Fruit fly (Drosophila melanogaster) whole organism, embryonic: ENCODE results near the gene CG17118.

Experiments
- Bteb2 ChIP-seq: fragments of 200-800 bp; sonication (Bioruptor generic); optimal IDR thresholded peaks from 2 replicates; lab custom pipeline; 2016; ENCODE audit warnings: missing biosample characterization, missing genetic modification characterization
- CG10654 ChIP-seq: fragments of 200-800 bp; sonication (Bioruptor generic); optimal IDR thresholded peaks from 2 replicates; lab custom pipeline; 2016; ENCODE audit warnings: missing biosample characterization, missing genetic modification characterization
- CG11085 ChIP-seq: fragments of 200-800 bp; sonication (Bioruptor generic); IDR thresholded peaks from 2 replicates; pipeline ENCODE4 v1.3.6; 2022; ENCODE audit warnings: missing biosample characterization, missing genetic modification characterization
- CG11398 ChIP-seq: fragments of 200-800 bp; sonication (Bioruptor generic); optimal IDR thresholded peaks from 2 replicates; lab custom pipeline; 2016; ENCODE audit warnings: missing biosample characterization, missing genetic modification characterization
- CG11504 ChIP-seq: fragments of 200-800 bp; sonication (Bioruptor generic); optimal IDR thresholded peaks from 3 replicates; lab custom pipeline; 2019; ENCODE audit warnings: missing biosample characterization, mild to moderate bottlenecking, missing genetic modification characterization, moderate library complexity
- CG12391 ChIP-seq: fragments of 200-800 bp; sonication (Bioruptor generic); optimal IDR thresholded peaks from 3 replicates; lab custom pipeline; 2018; ENCODE audit warnings: missing biosample characterization, mild to moderate bottlenecking, missing genetic modification characterization, moderate library complexity
- CG13287 ChIP-seq: fragments of 200-800 bp; sonication (Bioruptor generic); IDR thresholded peaks from 2 replicates; pipeline ENCODE4 v1.3.6; 2022; ENCODE audit warnings: missing biosample characterization, missing genetic modification characterization; ENCODE audit not compliant: partially characterized antibody
- CG13424 ChIP-seq: fragments of 200-800 bp; sonication (Bioruptor generic); optimal IDR thresholded peaks from 2 replicates; lab custom pipeline; 2019; ENCODE audit warnings: missing biosample characterization, mild to moderate bottlenecking, missing genetic modification characterization, moderate library complexity
- CG16779 ChIP-seq: fragments of 200-800 bp; sonication (Bioruptor generic); IDR thresholded peaks from 2 replicates; pipeline ENCODE4 v1.3.6; 2022; ENCODE audit warnings: missing biosample characterization, missing genetic modification characterization
- CG17186 ChIP-seq: fragments of 200-800 bp; sonication (Bioruptor generic); optimal IDR thresholded peaks from 3 replicates; lab custom pipeline; 2017; ENCODE audit warnings: missing biosample characterization, missing genetic modification reagents, missing genetic modification characterization
- CG17802 ChIP-seq: fragments of 200-800 bp; sonication (Bioruptor generic); optimal IDR thresholded peaks from 2 replicates; lab custom pipeline; 2018; ENCODE audit warnings: missing biosample characterization, mild to moderate bottlenecking, missing genetic modification characterization, moderate library complexity
- CG2116 ChIP-seq: fragments of 200-800 bp; sonication (Bioruptor generic); optimal IDR thresholded peaks from 3 replicates; lab custom pipeline; 2018; ENCODE audit warnings: missing biosample characterization, mild to moderate bottlenecking, missing genetic modification characterization
- CG30431 ChIP-seq: fragments of 200-800 bp; sonication (Bioruptor generic); optimal IDR thresholded peaks from 2 replicates; lab custom pipeline; 2017; ENCODE audit warnings: missing biosample characterization, missing genetic modification characterization
- CG3065 ChIP-seq: fragments of 200-800 bp; sonication (Bioruptor generic); optimal IDR thresholded peaks from 2 replicates; lab custom pipeline; 2016; ENCODE audit warnings: missing biosample characterization, missing genetic modification characterization
- CG32772 ChIP-seq: fragments of 200-800 bp; sonication (Bioruptor generic); IDR thresholded peaks from 2 replicates; pipeline ENCODE4 v1.3.6; 2022; ENCODE audit warnings: missing biosample characterization, missing genetic modification characterization
- CG4328 ChIP-seq: fragments of 200-800 bp; sonication (Bioruptor generic); optimal IDR thresholded peaks from 3 replicates; lab custom pipeline; 2017; ENCODE audit warnings: missing biosample characterization, missing genetic modification reagents, missing genetic modification characterization
- CG5953 ChIP-seq: fragments of 200-800 bp; sonication (Bioruptor generic); IDR thresholded peaks from 2 replicates; pipeline ENCODE4 v1.3.6; 2022; ENCODE audit warnings: missing biosample characterization, missing genetic modification characterization
- CG6254 ChIP-seq: fragments of 200-800 bp; sonication (Bioruptor generic); optimal IDR thresholded peaks from 3 replicates; lab custom pipeline; 2017; ENCODE audit warnings: mild to moderate bottlenecking, missing biosample characterization, missing genetic modification reagents, missing genetic modification characterization
- CG6689 ChIP-seq: fragments of 200-800 bp; sonication (Bioruptor generic); IDR thresholded peaks from 2 replicates; pipeline ENCODE4 v1.3.6; 2022; ENCODE audit warnings: missing biosample characterization, missing genetic modification characterization
- CG8290 ChIP-seq, 3 experiments: fragments of 200-800 bp; sonication (Bioruptor generic); optimal IDR thresholded peaks; 2 replicates each; lab custom pipeline; 2016 to 2019; ENCODE audit warnings: missing biosample characterization in 3 of 3, missing genetic modification characterization in 3 of 3, mild to moderate bottlenecking in 2 of 3, moderate library complexity in 1 of 3
- Dek ChIP-seq: fragments of 200-800 bp; sonication (Bioruptor generic); optimal IDR thresholded peaks from 3 replicates; lab custom pipeline; 2019; ENCODE audit warnings: missing biosample characterization, mild to moderate bottlenecking, missing genetic modification characterization, moderate library complexity
- E2f2 ChIP-seq: fragments of 200-800 bp; sonication (Bioruptor generic); IDR thresholded peaks from 2 replicates; pipeline ENCODE4 v1.3.6; 2022; ENCODE audit warnings: missing biosample characterization, missing genetic modification characterization
- GATAe ChIP-seq: fragments of 200-800 bp; sonication (Bioruptor generic); conservative IDR thresholded peaks from 2 replicates; pipeline ENCODE4 v1.3.6; 2022; ENCODE audit warnings: missing biosample characterization, missing genetic modification characterization
- Hr39 ChIP-seq: fragments of >200 bp; optimal IDR thresholded peaks from 2 replicates; lab custom pipeline; 2017
- Jarid2 ChIP-seq: fragments of 200-800 bp; sonication (Bioruptor generic); optimal IDR thresholded peaks from 3 replicates; lab custom pipeline; 2017; ENCODE audit warnings: mild to moderate bottlenecking, missing biosample characterization, missing genetic modification reagents, missing genetic modification characterization
- Kr ChIP-seq: fragments of 200-800 bp; sonication (Bioruptor generic); optimal IDR thresholded peaks from 2 replicates; lab custom pipeline; 2017; ENCODE audit warnings: missing biosample characterization, mild to moderate bottlenecking, missing genetic modification characterization
- Lpt ChIP-seq: fragments of >200 bp; optimal IDR thresholded peaks from 2 replicates; lab custom pipeline; 2018; ENCODE audit warnings: missing biosample characterization, missing genetic modification characterization
- MTF-1 ChIP-seq: fragments of 200-800 bp; sonication (Bioruptor generic); optimal IDR thresholded peaks from 2 replicates; lab custom pipeline; 2018; ENCODE audit warnings: missing biosample characterization, mild to moderate bottlenecking, missing genetic modification characterization, borderline replicate concordance
- Rx ChIP-seq: fragments of 200-800 bp; sonication (Bioruptor generic); IDR thresholded peaks from 2 replicates; pipeline ENCODE4 v1.3.6; 2022; ENCODE audit warnings: missing biosample characterization, missing genetic modification characterization
- Sin3A ChIP-seq: fragments of >200 bp; optimal IDR thresholded peaks from 2 replicates; lab custom pipeline; 2018
- Sry-δ ChIP-seq: fragments of 200-800 bp; sonication (Bioruptor generic); optimal IDR thresholded peaks from 2 replicates; lab custom pipeline; 2016; ENCODE audit warnings: missing biosample characterization, missing genetic modification characterization
- TFAM ChIP-seq: fragments of 200-800 bp; sonication (Bioruptor generic); optimal IDR thresholded peaks from 2 replicates; lab custom pipeline; 2017; ENCODE audit warnings: missing biosample characterization, missing genetic modification characterization, inconsistent platforms
- Tbp ChIP-seq: fragments of >200 bp; optimal IDR thresholded peaks from 2 replicates; lab custom pipeline; 2018; ENCODE audit warnings: missing biosample characterization, missing genetic modification characterization
- Xrp1 ChIP-seq: fragments of 200-800 bp; sonication (Bioruptor generic); IDR thresholded peaks from 2 replicates; pipeline ENCODE4 v1.3.6; 2022; ENCODE audit warnings: missing biosample characterization, missing genetic modification characterization
- ac ChIP-seq: fragments of 200-800 bp; sonication (Bioruptor generic); optimal IDR thresholded peaks from 3 replicates; lab custom pipeline; 2017; ENCODE audit warnings: missing biosample characterization, mild to moderate bottlenecking, missing genetic modification characterization
- ci ChIP-seq: fragments of 200-800 bp; sonication (Bioruptor generic); IDR thresholded peaks from 3 replicates; pipeline ENCODE4 v1.3.6; 2022; ENCODE audit warnings: missing biosample characterization, missing genetic modification characterization
- corto ChIP-seq: fragments of 200-800 bp; sonication (Bioruptor generic); optimal IDR thresholded peaks from 2 replicates; lab custom pipeline; 2016; ENCODE audit warnings: missing biosample characterization, mild to moderate bottlenecking, missing genetic modification characterization, moderate library complexity
- dimm ChIP-seq: fragments of 200-800 bp; sonication (Bioruptor generic); IDR thresholded peaks from 2 replicates; pipeline ENCODE4 v1.3.6; 2022; ENCODE audit warnings: missing biosample characterization, missing genetic modification characterization
- dmrt11E ChIP-seq: fragments of 200-800 bp; sonication (Bioruptor generic); optimal IDR thresholded peaks from 3 replicates; lab custom pipeline; 2018; ENCODE audit warnings: missing biosample characterization, mild to moderate bottlenecking, missing genetic modification characterization, moderate library complexity
- dysf ChIP-seq: fragments of 200-800 bp; sonication (Bioruptor generic); IDR thresholded peaks from 3 replicates; pipeline ENCODE4 v1.3.6; 2022; ENCODE audit warnings: missing biosample characterization, missing genetic modification characterization
- fd64A ChIP-seq: fragments of 200-800 bp; sonication (Bioruptor generic); optimal IDR thresholded peaks from 3 replicates; lab custom pipeline; 2018; ENCODE audit warnings: missing biosample characterization, mild to moderate bottlenecking, missing genetic modification characterization
- fd96Cb ChIP-seq: fragments of 200-800 bp; sonication (Bioruptor generic); optimal IDR thresholded peaks from 2 replicates; lab custom pipeline; 2018; ENCODE audit warnings: missing biosample characterization, mild to moderate bottlenecking, missing genetic modification characterization, moderate library complexity
- fru ChIP-seq: fragments of >200 bp; optimal IDR thresholded peaks from 2 replicates; lab custom pipeline; 2017
- ftz-f1 ChIP-seq: fragments of 200-800 bp; sonication (Bioruptor generic); optimal IDR thresholded peaks from 2 replicates; lab custom pipeline; 2016; ENCODE audit warnings: missing biosample characterization, missing genetic modification characterization
- onecut ChIP-seq: fragments of 200-800 bp; sonication (Bioruptor generic); IDR thresholded peaks from 2 replicates; pipeline ENCODE4 v1.3.6; 2022; ENCODE audit warnings: missing biosample characterization, missing genetic modification characterization
- p53 ChIP-seq: fragments of 200-800 bp; sonication (Bioruptor generic); optimal IDR thresholded peaks from 2 replicates; lab custom pipeline; 2016; ENCODE audit warnings: missing biosample characterization, missing genetic modification characterization
- ro ChIP-seq: fragments of 200-800 bp; sonication (Bioruptor generic); IDR thresholded peaks from 2 replicates; pipeline ENCODE4 v1.3.6; 2022; ENCODE audit warnings: missing biosample characterization, missing genetic modification characterization
- sc ChIP-seq, 3 experiments: fragments of >200 bp in 2 of 3; fragments of 200-800 bp in 1 of 3; sonication (Bioruptor generic) in 1 of 3; optimal IDR thresholded peaks; 2 replicates in 2 of 3; 3 replicates in 1 of 3; lab custom pipeline; 2017; ENCODE audit warnings: mild to moderate bottlenecking in 1 of 3, missing biosample characterization in 1 of 3, missing genetic modification characterization in 1 of 3, missing genetic modification reagents in 1 of 3
- sqz ChIP-seq: fragments of 200-800 bp; sonication (Bioruptor generic); optimal IDR thresholded peaks from 3 replicates; lab custom pipeline; 2018; ENCODE audit warnings: missing biosample characterization, mild to moderate bottlenecking, missing genetic modification characterization
- trh ChIP-seq: fragments of 200-800 bp; sonication (Bioruptor generic); optimal IDR thresholded peaks from 2 replicates; lab custom pipeline; 2016; ENCODE audit warnings: missing biosample characterization, missing genetic modification characterization

CG17118 gene

DNA sequence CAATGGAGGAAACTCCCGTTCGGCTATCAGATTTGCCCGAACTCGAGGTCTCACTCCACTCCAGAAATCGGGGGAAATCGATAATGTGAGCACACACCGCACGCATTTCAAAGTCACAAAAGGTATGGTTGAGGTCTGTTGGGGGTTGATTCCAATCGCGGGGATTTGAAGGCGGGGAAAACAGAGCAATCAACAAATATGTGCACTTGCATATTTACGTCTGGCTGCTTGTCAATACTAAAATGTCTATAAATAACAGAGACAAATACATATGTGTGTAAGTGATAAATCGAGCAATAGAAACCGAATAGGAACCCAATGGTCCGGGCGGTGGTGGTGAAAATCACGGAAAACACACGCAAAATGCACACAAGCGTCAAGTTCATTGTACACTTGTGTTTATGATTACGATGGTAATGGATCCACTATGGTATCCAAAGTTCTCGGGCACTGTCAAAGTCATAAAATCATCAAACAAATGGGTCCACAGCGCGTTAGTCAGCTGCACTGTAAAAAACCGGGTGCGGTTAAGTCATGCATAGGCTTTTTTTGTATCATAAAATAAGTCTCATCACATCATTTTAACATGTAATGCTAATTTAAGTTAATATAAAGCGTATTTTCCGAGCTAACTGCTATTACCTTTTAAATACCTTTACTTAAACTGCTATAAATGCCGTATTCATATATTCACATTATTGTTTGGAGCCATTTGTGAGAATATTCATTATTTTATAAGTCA is 22.0 kb downstream of the CG17118 start (continued):
- TF ChIP-seq dimm (GFP tag; lab: Robert Waterston, UW) (peak; percentile 47; the same call in 1 of the 2 replicates), fd96Cb (tag; lab: Kevin White, UChicago) (peak; percentile 76), CG10654 (GFP tag; lab: Kevin White, UChicago) (peak; percentile 92), fd64A (GFP tag; lab: Kevin White, UChicago) (peak; percentile 98), dysf (peak; percentile 62; the same call in 2 of the 3 replicates), sqz (peak; percentile 87), CG3065 (GFP tag; lab: Kevin White, UChicago) (peak; percentile 86), CG4328 (GFP tag; lab: Kevin White, UChicago) (peak; percentile 83), dmrt11E (tag; lab: Kevin White, UChicago) (peak; percentile 98), CG32772 (GFP tag; lab: Robert Waterston, UW) (peak; percentile 63), corto (GFP tag; lab: Kevin White, UChicago) (no peak), CG11398 (peak; percentile 96), CG13424 (tag; lab: Kevin White, UChicago) (peak; percentile 82), CG13287 (GFP tag; lab: Robert Waterston, UW) (no peak), CG5953 (peak; percentile 78), sc (optimal IDR thresholded peaks at IDR 0.05; lab: Kevin White, UChicago) (no peak), sc (GFP tag; optimal IDR thresholded peaks at IDR 0.05; lab: Kevin White, UChicago) (peak; percentile 96), ftz-f1 (GFP tag; lab: Kevin White, UChicago) (no peak), ac (GFP tag; lab: Kevin White, UChicago) (peak; percentile 95), Kr (GFP tag; lab: Kevin White, UChicago) (peak; percentile 97), Sin3A (lab: Kevin White, UChicago) (no peak), Dek (tag; lab: Kevin White, UChicago) (peak; percentile 48), ro (GFP tag; lab: Robert Waterston, UW) (peak; percentile 76; the same call in 1 of the 2 replicates), CG12391 (tag; lab: Kevin White, UChicago) (peak; percentile 70), onecut (GFP tag; lab: Robert Waterston, UW) (peak; percentile 97), Sry-δ (GFP tag; lab: Kevin White, UChicago) (peak; percentile 56), CG17802 (tag; lab: Kevin White, UChicago) (peak; percentile 77), Bteb2 (peak; percentile 53), Rx (GFP tag; lab: Robert Waterston, UW) (peak; percentile 73), E2f2 (peak; percentile 62; the same call in 1 of the 2 replicates), CG11085 (GFP tag; lab: Robert Waterston, UW) (no peak), TFAM (GFP tag; lab: Kevin White, UChicago) (peak; percentile 80), Xrp1 (GFP tag; lab: Robert Waterston, UW) (peak; percentile 97), Jarid2 (GFP tag; lab: Kevin White, UChicago) (peak; percentile 76), fru (no peak), ci (GFP tag; lab: Robert Waterston, UW) (peak; percentile 93), CG11504 (tag; lab: Kevin White, UChicago) (peak; percentile 78), MTF-1 (peak; percentile 92), Lpt (GFP tag; lab: Kevin White, UChicago) (no peak), Tbp (GFP tag; lab: Kevin White, UChicago) (no peak), p53 (peak; percentile 82), CG17186 (GFP tag; lab: Kevin White, UChicago) (peak; percentile 90), CG8290 (GFP tag; optimal IDR thresholded peaks at IDR 0.05; lab: Kevin White, UChicago) (peak; percentile 91), CG8290 (tag; optimal IDR thresholded peaks at IDR 0.05; lab: Kevin White, UChicago) (peak; percentile 95 to 96), trh (peak; percentile 88), CG6254 (GFP tag; lab: Kevin White, UChicago) (peak; percentile 89), CG2116 (peak; percentile 78), Hr39 (no peak), CG30431 (GFP tag; lab: Kevin White, UChicago) (peak; percentile 81), CG16779 (GFP tag; lab: Robert Waterston, UW) (no peak), CG6689 (GFP tag; lab: Robert Waterston, UW) (peak; percentile 62), GATAe (GFP tag; lab: Robert Waterston, UW) (no peak)
